Worm (Caenorhabditis elegans) whole organism, mixed stage, embryonic: ENCODE measurements around the gene F53C3.8.

Experiments
- M03D4.4 ChIP-seq: sonication (generic microtip); optimal IDR thresholded peaks from 2 replicates; lab custom pipeline; 2017; ENCODE audit warnings: mild to moderate bottlenecking, missing genetic modification characterization, missing compliant biosample characterization
- bed-3 ChIP-seq: fragments of 200-800 bp; sonication (Bioruptor generic); optimal IDR thresholded peaks from 3 replicates; lab custom pipeline; 2018; ENCODE audit warnings: mild to moderate bottlenecking, missing genetic modification characterization, moderate library complexity, missing compliant biosample characterization
- blmp-1 ChIP-seq: fragments of 150-350 bp; optimal IDR thresholded peaks from 2 replicates; lab custom pipeline; 2014; ENCODE audit warnings: missing biosample characterization, missing genetic modification characterization
- elt-1 ChIP-seq: sonication (generic microtip); optimal IDR thresholded peaks from 2 replicates; lab custom pipeline; 2017; ENCODE audit warnings: missing genetic modification characterization, mild to moderate bottlenecking, missing compliant biosample characterization, antibody characterized with exemption, moderate library complexity, borderline replicate concordance; ENCODE audit not compliant: insufficient read depth
- ham-2 ChIP-seq: fragments of 200-800 bp; sonication (Bioruptor generic); optimal IDR thresholded peaks from 2 replicates; lab custom pipeline; 2018; ENCODE audit warnings: mild to moderate bottlenecking, missing genetic modification characterization, missing compliant biosample characterization
- hlh-1 ChIP-seq: fragments of 150-350 bp; optimal IDR thresholded peaks from 2 replicates; lab custom pipeline; 2014; ENCODE audit warnings: missing biosample characterization, missing genetic modification reagents, missing genetic modification characterization
- lin-13 ChIP-seq: fragments of 150-350 bp; optimal IDR thresholded peaks from 2 replicates; lab custom pipeline; 2014; ENCODE audit warnings: missing biosample characterization, missing genetic modification characterization
- lsy-2 ChIP-seq: fragments of 150-350 bp; optimal IDR thresholded peaks from 2 replicates; lab custom pipeline; 2014; ENCODE audit warnings: missing biosample characterization, missing genetic modification characterization
- mab-5 ChIP-seq: fragments of 150-350 bp; optimal IDR thresholded peaks from 2 replicates; lab custom pipeline; 2014; ENCODE audit warnings: missing biosample characterization, missing genetic modification characterization
- nhr-237 ChIP-seq: fragments of 150-350 bp; optimal IDR thresholded peaks from 2 replicates; lab custom pipeline; 2014; ENCODE audit warnings: missing biosample characterization, missing genetic modification characterization
- snpc-4 ChIP-seq: fragments of 150-350 bp; optimal IDR thresholded peaks from 2 replicates; lab custom pipeline; 2014; ENCODE audit warnings: missing biosample characterization, missing genetic modification characterization
- unc-62 ChIP-seq: fragments of 150-350 bp; optimal IDR thresholded peaks from 2 replicates; lab custom pipeline; 2014; ENCODE audit warnings: missing biosample characterization, missing genetic modification reagents, missing genetic modification characterization
- zip-8 ChIP-seq: fragments of 150-350 bp; optimal IDR thresholded peaks from 2 replicates; lab custom pipeline; 2014; ENCODE audit warnings: missing biosample characterization, missing genetic modification characterization

DNA sequence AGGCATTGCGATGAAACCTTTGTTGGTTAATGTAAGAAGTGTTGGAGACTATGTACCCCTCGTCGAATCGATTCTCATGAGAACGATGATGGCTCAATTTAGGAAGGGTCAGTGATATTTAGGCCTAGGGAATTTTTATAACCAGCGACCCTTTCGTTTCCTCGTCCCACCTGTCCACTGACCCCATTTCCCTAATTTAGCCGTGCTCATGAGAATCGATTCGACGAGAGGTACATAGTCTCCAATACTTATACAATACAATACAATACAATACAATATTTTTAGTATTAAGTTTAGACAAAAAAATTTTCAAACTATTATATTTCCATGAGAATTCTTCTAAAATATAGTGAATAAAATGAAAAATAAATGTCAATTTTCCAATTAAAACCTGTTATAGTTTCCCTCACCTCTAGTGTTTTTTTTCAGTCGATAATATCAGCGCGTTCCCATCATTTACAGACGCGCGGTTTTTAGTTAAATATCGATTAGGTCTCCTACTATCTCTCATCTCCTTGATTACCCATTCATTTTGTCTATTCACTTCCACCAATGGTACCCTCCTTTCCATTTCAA, 15.5 kb downstream of the F53C3.8 start, which contains the start of the genes F53C3.11 and fbxb-103:
- TF ChIP-seq nhr-237 (tag; lab: Kevin White, UChicago) (no peak), unc-62 (GFP tag; lab: Kevin White, UChicago) (no peak), lin-13 (tag; lab: Kevin White, UChicago) (no peak), bed-3 (no peak), M03D4.4 (no peak), zip-8 (tag; lab: Kevin White, UChicago) (no peak), ham-2 (GFP tag; lab: Kevin White, UChicago) (no peak), hlh-1 (tag; lab: Kevin White, UChicago) (no peak), snpc-4 (no peak), lsy-2 (tag; lab: Kevin White, UChicago) (no peak), blmp-1 (tag; lab: Kevin White, UChicago) (no peak), elt-1 (tag; lab: Kevin White, UChicago) (no peak), mab-5 (tag; lab: Kevin White, UChicago) (no peak)
